Fruit fly (Drosophila melanogaster) S2 (cell line): ENCODE data around the gene jar.

ENCODE experiments used
- CG8478 ChIP-seq: fragments of >200 bp; optimal IDR thresholded peaks from 2 replicates; lab custom pipeline; 2018
- CTCF ChIP-seq, 2 experiments: fragments of >200 bp; optimal IDR thresholded peaks; 2 replicates each; lab custom pipeline; 2018

dm6 chr3R:24228675-24229074, 42.4 kb downstream of the jar start, which contains the start of gene Acp95EF:
- TF ChIP-seq CTCF (optimal IDR thresholded peaks at IDR 0.05; lab: Kevin White, UChicago) (no peak), CG8478 (lab: Kevin White, UChicago) (no peak)
